Worm (Caenorhabditis elegans) whole organism, L3 larva: ENCODE data around the gene fbxa-79.
A peak's percentile ranks its signal among the peaks of the same experiment; 100 is the strongest.

ENCODE experiments used
- R02D3.7 ChIP-seq: fragments of 150-350 bp; optimal IDR thresholded peaks from 2 replicates; lab custom pipeline; 2014; ENCODE audit warnings: missing biosample characterization, missing genetic modification characterization
- ZK546.5 ChIP-seq: sonication (generic microtip); optimal IDR thresholded peaks from 2 replicates; lab custom pipeline; 2017; ENCODE audit warnings: missing biosample characterization, missing genetic modification characterization
- aly-2 ChIP-seq: fragments of 150-350 bp; optimal IDR thresholded peaks from 2 replicates; lab custom pipeline; 2014; ENCODE audit warnings: missing biosample characterization, missing genetic modification characterization
- ceh-16 ChIP-seq: sonication (generic microtip); optimal IDR thresholded peaks from 2 replicates; lab custom pipeline; 2017; ENCODE audit warnings: missing biosample characterization, missing genetic modification characterization
- ceh-28 ChIP-seq: fragments of 150-350 bp; optimal IDR thresholded peaks from 2 replicates; lab custom pipeline; 2014; ENCODE audit warnings: missing biosample characterization, missing genetic modification reagents, missing genetic modification characterization
- ceh-82 ChIP-seq: fragments of 150-350 bp; optimal IDR thresholded peaks from 2 replicates; lab custom pipeline; 2014; ENCODE audit warnings: missing biosample characterization, missing genetic modification characterization
- ceh-9 ChIP-seq: sonication (generic microtip); optimal IDR thresholded peaks from 2 replicates; lab custom pipeline; 2018; ENCODE audit warnings: missing biosample characterization, missing genetic modification characterization
- daf-12 ChIP-seq: fragments of 150-350 bp; optimal IDR thresholded peaks from 2 replicates; lab custom pipeline; 2014; ENCODE audit warnings: missing biosample characterization, missing genetic modification reagents, missing genetic modification characterization
- egl-27 ChIP-seq: sonication (generic microtip); optimal IDR thresholded peaks from 4 replicates; lab custom pipeline; 2017; ENCODE audit warnings: missing biosample characterization, missing genetic modification reagents, missing genetic modification characterization
- elt-2 ChIP-seq: sonication (generic microtip); optimal IDR thresholded peaks from 2 replicates; lab custom pipeline; 2016; ENCODE audit warnings: missing genetic modification reagents, mild to moderate bottlenecking, missing genetic modification characterization, missing compliant biosample characterization
- elt-3 ChIP-seq, 3 experiments: fragments of 150-350 bp in 1 of 3; sonication (generic microtip) in 2 of 3; optimal IDR thresholded peaks; 2 replicates in 2 of 3; 4 replicates in 1 of 3; lab custom pipeline; 2014 to 2017; ENCODE audit warnings: missing biosample characterization in 3 of 3, missing genetic modification characterization in 3 of 3
- fkh-10 ChIP-seq: sonication (generic microtip); optimal IDR thresholded peaks from 2 replicates; lab custom pipeline; 2017; ENCODE audit warnings: missing biosample characterization, missing genetic modification reagents, missing genetic modification characterization
- fkh-2 ChIP-seq: fragments of 150-350 bp; optimal IDR thresholded peaks from 2 replicates; lab custom pipeline; 2014; ENCODE audit warnings: missing biosample characterization, missing genetic modification reagents, missing genetic modification characterization
- fos-1 ChIP-seq: fragments of 150-350 bp; optimal IDR thresholded peaks from 2 replicates; lab custom pipeline; 2014; ENCODE audit warnings: missing biosample characterization, missing genetic modification characterization
- jun-1 ChIP-seq: fragments of 150-350 bp; optimal IDR thresholded peaks from 2 replicates; lab custom pipeline; 2014; ENCODE audit warnings: missing biosample characterization, missing genetic modification reagents, missing genetic modification characterization
- lin-39 ChIP-seq: fragments of 150-350 bp; optimal IDR thresholded peaks from 2 replicates; lab custom pipeline; 2018; ENCODE audit warnings: missing biosample characterization, missing genetic modification reagents, missing genetic modification characterization
- lsy-12 ChIP-seq: sonication (generic microtip); optimal IDR thresholded peaks from 2 replicates; lab custom pipeline; 2016; ENCODE audit warnings: mild to moderate bottlenecking, missing genetic modification characterization, missing compliant biosample characterization
- mdl-1 ChIP-seq: fragments of 150-350 bp; optimal IDR thresholded peaks from 2 replicates; lab custom pipeline; 2014; ENCODE audit warnings: missing biosample characterization, missing genetic modification characterization
- mml-1 ChIP-seq: fragments of 150-350 bp; sonication (generic microtip); optimal IDR thresholded peaks from 3 replicates; lab custom pipeline; 2014; ENCODE audit warnings: missing biosample characterization, missing genetic modification characterization
- nfya-1 ChIP-seq: sonication (generic microtip); optimal IDR thresholded peaks from 2 replicates; lab custom pipeline; 2017; ENCODE audit warnings: missing genetic modification characterization, mild to moderate bottlenecking, missing compliant biosample characterization, antibody characterized with exemption, moderate library complexity; ENCODE audit not compliant: insufficient read depth
- nhr-11 ChIP-seq: fragments of 150-350 bp; optimal IDR thresholded peaks from 2 replicates; lab custom pipeline; 2014; ENCODE audit warnings: missing biosample characterization, missing genetic modification characterization
- nhr-23 ChIP-seq: fragments of 150-350 bp; optimal IDR thresholded peaks from 2 replicates; lab custom pipeline; 2014; ENCODE audit warnings: missing biosample characterization, missing genetic modification reagents, missing genetic modification characterization
- nhr-237 ChIP-seq: fragments of 150-350 bp; optimal IDR thresholded peaks from 2 replicates; lab custom pipeline; 2014; ENCODE audit warnings: missing biosample characterization, missing genetic modification characterization
- nhr-25 ChIP-seq: sonication (generic microtip); optimal IDR thresholded peaks from 2 replicates; lab custom pipeline; 2017; ENCODE audit warnings: missing biosample characterization, missing genetic modification characterization
- nhr-28 ChIP-seq: fragments of 150-350 bp; optimal IDR thresholded peaks from 2 replicates; lab custom pipeline; 2014; ENCODE audit warnings: missing biosample characterization, missing genetic modification characterization
- nhr-43 ChIP-seq: sonication (generic microtip); optimal IDR thresholded peaks from 2 replicates; lab custom pipeline; 2016; ENCODE audit warnings: mild to moderate bottlenecking, missing genetic modification characterization, missing compliant biosample characterization; ENCODE audit not compliant: poor library complexity, severe bottlenecking
- nhr-67 ChIP-seq: fragments of 150-350 bp; optimal IDR thresholded peaks from 2 replicates; lab custom pipeline; 2014; ENCODE audit warnings: missing biosample characterization, missing genetic modification characterization
- nhr-76 ChIP-seq: fragments of 150-350 bp; sonication (generic microtip); optimal IDR thresholded peaks from 5 replicates; lab custom pipeline; 2014; ENCODE audit warnings: missing biosample characterization, missing genetic modification characterization
- pha-4 ChIP-seq: fragments of 150-350 bp; optimal IDR thresholded peaks from 2 replicates; lab custom pipeline; 2014; ENCODE audit warnings: missing biosample characterization, missing genetic modification reagents, missing genetic modification characterization
- pqm-1 ChIP-seq: fragments of 150-350 bp; optimal IDR thresholded peaks from 2 replicates; lab custom pipeline; 2017; ENCODE audit warnings: missing biosample characterization, missing genetic modification characterization, inconsistent platforms
- skn-1 ChIP-seq: fragments of 150-350 bp; optimal IDR thresholded peaks from 2 replicates; lab custom pipeline; 2014; ENCODE audit warnings: missing biosample characterization, missing genetic modification characterization
- snpc-4 ChIP-seq: fragments of 150-350 bp; optimal IDR thresholded peaks from 2 replicates; lab custom pipeline; 2014; ENCODE audit warnings: missing biosample characterization, missing genetic modification characterization
- tbx-2 ChIP-seq: sonication (generic microtip); optimal IDR thresholded peaks from 2 replicates; lab custom pipeline; 2016; ENCODE audit warnings: mild to moderate bottlenecking, missing genetic modification characterization, missing compliant biosample characterization
- zag-1 ChIP-seq: fragments of 150-350 bp; optimal IDR thresholded peaks from 2 replicates; lab custom pipeline; 2014; ENCODE audit warnings: missing biosample characterization, missing genetic modification characterization
- ztf-11 ChIP-seq: fragments of 150-350 bp; optimal IDR thresholded peaks from 2 replicates; lab custom pipeline; 2014; ENCODE audit warnings: missing biosample characterization, missing genetic modification characterization

fbxa-79 gene

ce11 chrIII:1284584-1285046 is 23.5 kb downstream of the fbxa-79 start, which contains the start of gene fbxa-37:
Gene fbxa-37, plus strand, starts transcription at chrIII:1284996.
- no peak for TF ChIP-seq nhr-23 (tag; lab: Kevin White, UChicago)
- peak; percentile 92 for TF ChIP-seq pha-4 (tag; lab: Kevin White, UChicago)
- no peak for TF ChIP-seq snpc-4 (tag; lab: Kevin White, UChicago)
- peak; percentile 27 for TF ChIP-seq nfya-1 (tag; lab: Kevin White, UChicago)
- peak; percentile 74 for TF ChIP-seq ceh-28 (tag; lab: Kevin White, UChicago)
- TF ChIP-seq nhr-67 (tag; lab: Kevin White, UChicago), result no peak

- TF ChIP-seq pha-4 (tag; lab: Kevin White, UChicago) (peak; percentile 95), daf-12 (tag; lab: Kevin White, UChicago) (no peak), elt-2 (tag; lab: Kevin White, UChicago) (peak; percentile 99), egl-27 (tag; lab: Kevin White, UChicago) (peak; percentile 45), nfya-1 (tag; lab: Kevin White, UChicago) (no peak), nhr-67 (tag; lab: Kevin White, UChicago) (no peak), mdl-1 (tag; lab: Kevin White, UChicago) (no peak), tbx-2 (tag; lab: Kevin White, UChicago) (no peak), fkh-2 (tag; lab: Kevin White, UChicago) (no peak), nhr-28 (tag; lab: Kevin White, UChicago) (no peak), R02D3.7 (tag; lab: Kevin White, UChicago) (no peak), ceh-28 (tag; lab: Kevin White, UChicago) (peak; percentile 42), pqm-1 (peak; percentile 98), elt-3 (tag; optimal IDR thresholded peaks at IDR 0.05; lab: Kevin White, UChicago) (no peak), fkh-10 (no peak), aly-2 (tag; lab: Kevin White, UChicago) (no peak), mml-1 (tag; lab: Kevin White, UChicago) (no peak), nhr-43 (tag; lab: Kevin White, UChicago) (no peak), ceh-9 (tag; lab: Kevin White, UChicago) (no peak), ceh-82 (tag; lab: Kevin White, UChicago) (no peak), nhr-11 (tag; lab: Kevin White, UChicago) (no peak), fos-1 (no peak), nhr-23 (tag; lab: Kevin White, UChicago) (no peak), jun-1 (tag; lab: Kevin White, UChicago) (peak; percentile 89), ceh-16 (no peak), ZK546.5 (tag; lab: Kevin White, UChicago) (no peak), nhr-237 (tag; lab: Kevin White, UChicago) (no peak), nhr-25 (tag; lab: Kevin White, UChicago) (no peak), snpc-4 (tag; lab: Kevin White, UChicago) (no peak), ztf-11 (tag; lab: Kevin White, UChicago) (no peak), skn-1 (tag; lab: Kevin White, UChicago) (no peak), nhr-76 (no peak), lin-39 (tag; lab: Kevin White, UChicago) (no peak)
Observed at ce11 chrIII:1279197-1279596, 28.9 kb downstream of the fbxa-79 start.

- no peak for TF ChIP-seq lsy-12 (tag; lab: Kevin White, UChicago)
- TF ChIP-seq elt-2 (tag; lab: Kevin White, UChicago), result peak; percentile 6
Observed at ce11 chrIII:1275513-1275912, 32.6 kb downstream of the fbxa-79 start, which contains the start of gene fbxa-30. Gene fbxa-30, minus strand, starts transcription at chrIII:1275613.

ce11 chrIII:1273655-1274328 is 34.3 kb downstream of the fbxa-79 start, which contains the start of gene fbxa-29:
Gene fbxa-29, minus strand, starts transcription at chrIII:1273705.
- TF ChIP-seq zag-1, result no peak
- peak; percentile 58 for TF ChIP-seq pqm-1
- peak; percentile 72 for TF ChIP-seq elt-2 (tag; lab: Kevin White, UChicago)
- TF ChIP-seq R02D3.7 (tag; lab: Kevin White, UChicago), result no peak
